Fruit fly (Drosophila melanogaster): ENCODE measurements around the gene CG14072.

The CG14072 gene

dm6 chr2L:10963979-10964378 is 27.5 kb downstream of the CG14072 start, which contains the start of gene dpr2:
TSS of gene dpr2 (minus strand) at chr2L:10964153.
- TF ChIP-seq CG15710 (tag; optimal IDR thresholded peaks at IDR 0.05): no peak
- TF ChIP-seq CG17806 (tag; optimal IDR thresholded peaks at IDR 0.05): no peak
- no peak for TF ChIP-seq CG10348 (GFP tag; IDR thresholded peaks at IDR 0.05)
- TF ChIP-seq Pif1B (GFP tag; optimal IDR thresholded peaks at IDR 0.05): no peak
- no peak for TF ChIP-seq rn (GFP tag; IDR thresholded peaks at IDR 0.05)
- TF ChIP-seq CG13204 (GFP tag; optimal IDR thresholded peaks at IDR 0.05): no peak
- TF ChIP-seq CG8159 (tag; optimal IDR thresholded peaks at IDR 0.05): no peak
- TF ChIP-seq Pif1A (GFP tag; optimal IDR thresholded peaks at IDR 0.05): no peak

- TF ChIP-seq D1 (tag; optimal IDR thresholded peaks at IDR 0.05): no peak
- no peak for TF ChIP-seq Snoo (tag; optimal IDR thresholded peaks at IDR 0.05)
- peak; percentile 66 for TF ChIP-seq CG12605 (GFP tag; IDR thresholded peaks at IDR 0.05)
- TF ChIP-seq Pif1B (GFP tag; optimal IDR thresholded peaks at IDR 0.05): no peak
These were observed 28.0 kb downstream of the CG14072 start for dm6 chr2L:10964493-10964892.

DNA sequence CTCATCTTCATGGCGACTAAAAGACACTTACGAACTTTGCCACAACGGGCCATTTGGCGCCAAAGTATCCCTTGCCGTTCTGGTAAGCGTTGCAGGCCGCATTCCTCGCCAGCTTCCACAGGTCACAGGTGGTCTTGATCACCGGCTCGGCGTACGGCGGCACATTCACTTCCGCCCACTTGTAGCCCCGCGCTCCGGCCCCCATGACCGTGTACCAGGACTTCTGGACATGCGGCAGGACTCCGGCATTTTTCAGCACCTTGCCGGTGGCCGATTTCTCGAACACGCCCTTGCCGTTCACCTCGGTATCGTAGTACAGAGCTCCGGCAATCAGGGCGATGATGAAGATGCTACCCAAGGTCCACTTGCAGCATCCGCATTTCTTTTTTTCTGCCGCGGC is 29.5 kb downstream of the CG14072 start:
- TF ChIP-seq CG8159 (tag; optimal IDR thresholded peaks at IDR 0.05) (no peak), CG10348 (GFP tag; IDR thresholded peaks at IDR 0.05) (no peak), Pif1A (GFP tag; optimal IDR thresholded peaks at IDR 0.05) (no peak), Pif1B (GFP tag; optimal IDR thresholded peaks at IDR 0.05) (no peak), CG34367 (tag; optimal IDR thresholded peaks at IDR 0.05) (no peak), CG13204 (GFP tag; optimal IDR thresholded peaks at IDR 0.05) (no peak), gl (tag; optimal IDR thresholded peaks at IDR 0.05) (no peak), Snoo (tag; optimal IDR thresholded peaks at IDR 0.05) (no peak), D1 (tag; optimal IDR thresholded peaks at IDR 0.05) (no peak), Ets98B (GFP tag; IDR thresholded peaks at IDR 0.05) (no peak), CG8301 (tag; optimal IDR thresholded peaks at IDR 0.05) (no peak), CG12605 (GFP tag; IDR thresholded peaks at IDR 0.05) (no peak), CG17806 (tag; optimal IDR thresholded peaks at IDR 0.05) (no peak), fd96Ca (GFP tag; IDR thresholded peaks at IDR 0.05) (no peak), EcR (GFP tag; optimal IDR thresholded peaks at IDR 0.05) (no peak), CG32121 (GFP tag; IDR thresholded peaks at IDR 0.05) (no peak), CG9948 (tag; optimal IDR thresholded peaks at IDR 0.05) (no peak), CG14655 (GFP tag; optimal IDR thresholded peaks at IDR 0.05) (no peak)

dm6 chr2L:10967257-10968008 is 31.0 kb downstream of the CG14072 start:
- peak; percentile 52 for TF ChIP-seq EcR (GFP tag; optimal IDR thresholded peaks at IDR 0.05)
- no peak for TF ChIP-seq D1 (tag; optimal IDR thresholded peaks at IDR 0.05)
- TF ChIP-seq gl (tag; optimal IDR thresholded peaks at IDR 0.05): peak; percentile 79
- peak; percentile 18 for TF ChIP-seq CG15710 (tag; optimal IDR thresholded peaks at IDR 0.05)
- TF ChIP-seq CG32121 (GFP tag; IDR thresholded peaks at IDR 0.05): peak; percentile 38; the same call in 1 of the 2 replicates
- TF ChIP-seq CG14655 (GFP tag; optimal IDR thresholded peaks at IDR 0.05): no peak
- TF ChIP-seq Snoo (tag; optimal IDR thresholded peaks at IDR 0.05): peak; percentile 7
- peak; percentile 28 for TF ChIP-seq Pif1B (GFP tag; optimal IDR thresholded peaks at IDR 0.05)
- 0 out of 3 replicates have a peak, but pooled peaks have one; percentile 22 for TF ChIP-seq fd96Ca (GFP tag; IDR thresholded peaks at IDR 0.05)
- TF ChIP-seq CG13204 (GFP tag; optimal IDR thresholded peaks at IDR 0.05): no peak
- peak; percentile 38; the same call in 1 of the 2 replicates for TF ChIP-seq CG12605 (GFP tag; IDR thresholded peaks at IDR 0.05)
- TF ChIP-seq CG8301 (tag; optimal IDR thresholded peaks at IDR 0.05): peak; percentile 52
- no peak for TF ChIP-seq CG34367 (tag; optimal IDR thresholded peaks at IDR 0.05)
- peak; percentile 33 for TF ChIP-seq CG8159 (tag; optimal IDR thresholded peaks at IDR 0.05)
- TF ChIP-seq CG4496 (GFP tag; IDR thresholded peaks at IDR 0.05): peak; percentile 58
- peak; percentile 61 for TF ChIP-seq Ets98B (GFP tag; IDR thresholded peaks at IDR 0.05)
- no peak for TF ChIP-seq CG17806 (tag; optimal IDR thresholded peaks at IDR 0.05)

DNA sequence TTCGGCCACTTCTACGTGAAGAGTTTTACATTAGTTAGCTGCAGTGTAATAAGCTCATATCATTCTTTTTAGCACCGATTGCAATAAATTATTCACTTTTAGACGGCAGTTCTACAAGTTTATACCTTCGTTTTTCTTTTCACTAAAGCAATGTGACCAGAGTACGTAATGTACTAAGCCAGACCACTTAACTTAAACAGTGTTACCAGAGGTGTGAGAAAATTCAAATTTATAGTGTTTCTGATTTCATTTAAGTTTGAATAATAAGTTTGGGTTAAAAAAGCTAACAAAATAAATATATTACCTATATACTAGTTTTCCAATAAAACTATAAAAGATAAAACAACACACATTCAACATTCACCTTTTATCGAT is 31.5 kb downstream of the CG14072 start:
- TF ChIP-seq Pif1B (GFP tag; optimal IDR thresholded peaks at IDR 0.05) (no peak), CG8301 (tag; optimal IDR thresholded peaks at IDR 0.05) (no peak), CG4496 (GFP tag; IDR thresholded peaks at IDR 0.05) (no peak; the same call in 2 of the 3 replicates), Ets98B (GFP tag; IDR thresholded peaks at IDR 0.05) (no peak), CG17806 (tag; optimal IDR thresholded peaks at IDR 0.05) (no peak), rn (GFP tag; IDR thresholded peaks at IDR 0.05) (no peak), CG34367 (tag; optimal IDR thresholded peaks at IDR 0.05) (no peak), CG15710 (tag; optimal IDR thresholded peaks at IDR 0.05) (no peak), CG13204 (GFP tag; optimal IDR thresholded peaks at IDR 0.05) (no peak), CG14655 (GFP tag; optimal IDR thresholded peaks at IDR 0.05) (no peak), CG10348 (GFP tag; IDR thresholded peaks at IDR 0.05) (no peak), D1 (tag; optimal IDR thresholded peaks at IDR 0.05) (no peak), CG8159 (tag; optimal IDR thresholded peaks at IDR 0.05) (no peak), Snoo (tag; optimal IDR thresholded peaks at IDR 0.05) (no peak), CG32121 (GFP tag; IDR thresholded peaks at IDR 0.05) (no peak)

- TF ChIP-seq Ets98B (GFP tag; IDR thresholded peaks at IDR 0.05): no peak
- TF ChIP-seq CG4496 (GFP tag; IDR thresholded peaks at IDR 0.05): no peak
- TF ChIP-seq fd96Ca (GFP tag; IDR thresholded peaks at IDR 0.05): 0 out of 3 replicates have a peak, but pooled peaks have one; percentile 14
- TF ChIP-seq rn (GFP tag; IDR thresholded peaks at IDR 0.05): no peak
- TF ChIP-seq CG8301 (tag; optimal IDR thresholded peaks at IDR 0.05): no peak
- TF ChIP-seq CG13204 (GFP tag; optimal IDR thresholded peaks at IDR 0.05): no peak
- no peak for TF ChIP-seq CG9948 (tag; optimal IDR thresholded peaks at IDR 0.05)
- TF ChIP-seq Pif1B (GFP tag; optimal IDR thresholded peaks at IDR 0.05): no peak
- TF ChIP-seq CG15710 (tag; optimal IDR thresholded peaks at IDR 0.05): no peak
- TF ChIP-seq CG14655 (GFP tag; optimal IDR thresholded peaks at IDR 0.05): no peak
- no peak for TF ChIP-seq CG10348 (GFP tag; IDR thresholded peaks at IDR 0.05)
- TF ChIP-seq CG8159 (tag; optimal IDR thresholded peaks at IDR 0.05): peak; percentile 0
- TF ChIP-seq CG12605 (GFP tag; IDR thresholded peaks at IDR 0.05): no peak
- no peak for TF ChIP-seq Snoo (tag; optimal IDR thresholded peaks at IDR 0.05)
- no peak for TF ChIP-seq Pif1A (GFP tag; optimal IDR thresholded peaks at IDR 0.05)
- no peak for TF ChIP-seq CG34367 (tag; optimal IDR thresholded peaks at IDR 0.05)
These were observed 33.7 kb downstream of the CG14072 start, which contains the start of the genes Tmem214 and YL-1 for dm6 chr2L:10970134-10970533. TSS of gene Tmem214 (minus strand) at chr2L:10970275. TSS of gene YL-1 (plus strand) at chr2L:10970443.

All from whole organism, pupa.